Fruit fly (Drosophila melanogaster) whole organism, embryonic: Measurements from ENCODE around the gene lilli.

Source experiments
- Antp ChIP-seq: fragments of 200-800 bp; sonication (Bioruptor generic); optimal IDR thresholded peaks from 3 replicates; lab custom pipeline; 2016; ENCODE audit warnings: missing biosample characterization, missing genetic modification characterization
- Bteb2 ChIP-seq: fragments of 200-800 bp; sonication (Bioruptor generic); optimal IDR thresholded peaks from 2 replicates; lab custom pipeline; 2016; ENCODE audit warnings: missing biosample characterization, missing genetic modification characterization
- CG11504 ChIP-seq: fragments of 200-800 bp; sonication (Bioruptor generic); optimal IDR thresholded peaks from 3 replicates; lab custom pipeline; 2019; ENCODE audit warnings: missing biosample characterization, mild to moderate bottlenecking, missing genetic modification characterization, moderate library complexity
- CG11723 ChIP-seq: fragments of 200-800 bp; sonication (Bioruptor generic); optimal IDR thresholded peaks from 2 replicates; lab custom pipeline; 2017; ENCODE audit warnings: missing biosample characterization, mild to moderate bottlenecking, missing genetic modification characterization
- CG12155 ChIP-seq: fragments of 200-800 bp; sonication (Bioruptor generic); optimal IDR thresholded peaks from 3 replicates; lab custom pipeline; 2016; ENCODE audit warnings: missing biosample characterization, missing genetic modification characterization
- CG12219 ChIP-seq: fragments of 200-800 bp; sonication (Bioruptor generic); optimal IDR thresholded peaks from 3 replicates; lab custom pipeline; 2018; ENCODE audit warnings: missing biosample characterization, mild to moderate bottlenecking, missing genetic modification characterization
- CG12236 ChIP-seq: fragments of 200-800 bp; sonication (Bioruptor generic); optimal IDR thresholded peaks from 2 replicates; lab custom pipeline; 2016; ENCODE audit warnings: missing biosample characterization, missing genetic modification characterization
- CG14050 ChIP-seq: fragments of 200-800 bp; sonication (Bioruptor generic); IDR thresholded peaks from 3 replicates; pipeline ENCODE4 v1.3.6; 2022; ENCODE audit warnings: missing biosample characterization, missing genetic modification characterization
- CG14441 ChIP-seq: fragments of 200-800 bp; sonication (Bioruptor generic); IDR thresholded peaks from 2 replicates; pipeline ENCODE4 v1.3.6; 2022; ENCODE audit warnings: missing biosample characterization, missing genetic modification characterization
- CG15479 ChIP-seq: fragments of 200-800 bp; sonication (Bioruptor generic); optimal IDR thresholded peaks from 3 replicates; lab custom pipeline; 2019; ENCODE audit warnings: missing biosample characterization, mild to moderate bottlenecking, missing genetic modification characterization, moderate library complexity
- CG17385 ChIP-seq: fragments of 200-800 bp; sonication (Bioruptor generic); optimal IDR thresholded peaks from 3 replicates; lab custom pipeline; 2018; ENCODE audit warnings: missing biosample characterization, mild to moderate bottlenecking, missing genetic modification characterization
- CG18599 ChIP-seq: fragments of 200-800 bp; sonication (Bioruptor generic); optimal IDR thresholded peaks from 3 replicates; lab custom pipeline; 2017; ENCODE audit warnings: missing biosample characterization, missing genetic modification characterization, mild to moderate bottlenecking, moderate library complexity, missing genetic modification reagents
- CG2199 ChIP-seq: fragments of 200-800 bp; sonication (Bioruptor generic); IDR thresholded peaks from 3 replicates; pipeline ENCODE4 v1.3.6; 2022; ENCODE audit warnings: missing biosample characterization, missing genetic modification characterization
- CG30403 ChIP-seq: fragments of 200-800 bp; sonication (Bioruptor generic); optimal IDR thresholded peaks from 3 replicates; lab custom pipeline; 2016; ENCODE audit warnings: missing biosample characterization, missing genetic modification characterization
- CG31224 ChIP-seq: fragments of 200-800 bp; sonication (Bioruptor generic); IDR thresholded peaks from 2 replicates; pipeline ENCODE4 v1.3.6; 2022; ENCODE audit warnings: missing biosample characterization, missing genetic modification characterization
- CG3726 ChIP-seq: fragments of 200-800 bp; sonication (Bioruptor generic); IDR thresholded peaks from 3 replicates; pipeline ENCODE4, ENCODE4 v1.3.6; 2022; ENCODE audit warnings: missing biosample characterization, missing genetic modification characterization
- CG3838 ChIP-seq: fragments of 200-800 bp; sonication (Bioruptor generic); optimal IDR thresholded peaks from 3 replicates; lab custom pipeline; 2016; ENCODE audit warnings: missing biosample characterization, missing genetic modification characterization
- CG4424 ChIP-seq: fragments of 200-800 bp; sonication (Bioruptor generic); optimal IDR thresholded peaks from 3 replicates; lab custom pipeline; 2016; ENCODE audit warnings: missing biosample characterization, missing genetic modification characterization
- CG6254 ChIP-seq: fragments of 200-800 bp; sonication (Bioruptor generic); optimal IDR thresholded peaks from 3 replicates; lab custom pipeline; 2017; ENCODE audit warnings: mild to moderate bottlenecking, missing biosample characterization, missing genetic modification reagents, missing genetic modification characterization
- CG6813 ChIP-seq: fragments of 200-800 bp; sonication (Bioruptor generic); optimal IDR thresholded peaks from 2 replicates; lab custom pipeline; 2017; ENCODE audit warnings: missing biosample characterization, missing genetic modification characterization, mild to moderate bottlenecking, moderate library complexity, missing genetic modification reagents
- CG7745 ChIP-seq: fragments of 200-800 bp; sonication (Bioruptor generic); optimal IDR thresholded peaks from 2 replicates; lab custom pipeline; 2018; ENCODE audit warnings: missing biosample characterization, mild to moderate bottlenecking, missing genetic modification characterization, moderate library complexity
- CG8359 ChIP-seq: fragments of 200-800 bp; sonication (Bioruptor generic); optimal IDR thresholded peaks from 2 replicates; lab custom pipeline; 2017; ENCODE audit warnings: missing biosample characterization, mild to moderate bottlenecking, missing genetic modification characterization, borderline replicate concordance
- CG8388 ChIP-seq: fragments of 200-800 bp; sonication (Bioruptor generic); optimal IDR thresholded peaks from 2 replicates; lab custom pipeline; 2019; ENCODE audit warnings: missing biosample characterization, mild to moderate bottlenecking, missing genetic modification characterization, moderate library complexity
- CG8944 ChIP-seq: fragments of 200-800 bp; sonication (Bioruptor generic); optimal IDR thresholded peaks from 3 replicates; lab custom pipeline; 2016; ENCODE audit warnings: missing biosample characterization, missing genetic modification characterization
- CTCF ChIP-seq: fragments of 200-800 bp; sonication (Bioruptor generic); optimal IDR thresholded peaks from 2 replicates; lab custom pipeline; 2017; ENCODE audit warnings: missing biosample characterization, mild to moderate bottlenecking, missing genetic modification characterization, moderate library complexity
- Camta ChIP-seq: fragments of 200-800 bp; sonication (Bioruptor generic); optimal IDR thresholded peaks from 2 replicates; lab custom pipeline; 2016; ENCODE audit warnings: missing biosample characterization, missing genetic modification characterization
- Chrac-16 ChIP-seq: fragments of 200-800 bp; sonication (Bioruptor generic); optimal IDR thresholded peaks from 3 replicates; lab custom pipeline; 2016; ENCODE audit warnings: missing biosample characterization, missing genetic modification characterization
- CoRest ChIP-seq: fragments of 200-800 bp; sonication (Bioruptor generic); optimal IDR thresholded peaks from 3 replicates; lab custom pipeline; 2018; ENCODE audit warnings: missing biosample characterization, mild to moderate bottlenecking, missing genetic modification characterization, moderate library complexity
- Dbx ChIP-seq: fragments of 200-800 bp; sonication (Bioruptor generic); IDR thresholded peaks from 3 replicates; pipeline ENCODE4 v1.3.6; 2022; ENCODE audit warnings: missing biosample characterization, missing genetic modification characterization
- Dek ChIP-seq: fragments of 200-800 bp; sonication (Bioruptor generic); optimal IDR thresholded peaks from 3 replicates; lab custom pipeline; 2019; ENCODE audit warnings: missing biosample characterization, mild to moderate bottlenecking, missing genetic modification characterization, moderate library complexity
- Hr39 ChIP-seq: fragments of >200 bp; optimal IDR thresholded peaks from 2 replicates; lab custom pipeline; 2017
- Med ChIP-seq: fragments of 200-800 bp; sonication (Bioruptor generic); peaks from one replicate; lab custom pipeline; 2016; ENCODE audit warnings: missing biosample characterization, missing genetic modification characterization, mild to moderate bottlenecking, inconsistent platforms, moderate library complexity
- NFAT ChIP-seq: fragments of 200-800 bp; sonication (Bioruptor generic); IDR thresholded peaks from 2 replicates; pipeline ENCODE4 v1.3.6; 2022; ENCODE audit warnings: missing biosample characterization, missing genetic modification characterization
- Oaz ChIP-seq: fragments of 200-800 bp; sonication (Bioruptor generic); IDR thresholded peaks from 2 replicates; pipeline ENCODE4 v1.3.6; 2022; ENCODE audit warnings: missing biosample characterization, missing genetic modification characterization
- Ptx1 ChIP-seq: fragments of 200-800 bp; sonication (Bioruptor generic); IDR thresholded peaks from 2 replicates; pipeline ENCODE4 v1.3.6; 2022; ENCODE audit warnings: missing biosample characterization, missing genetic modification characterization
- Sry-β ChIP-seq: fragments of 200-800 bp; sonication (Bioruptor generic); optimal IDR thresholded peaks from 2 replicates; lab custom pipeline; 2018; ENCODE audit warnings: missing biosample characterization, mild to moderate bottlenecking, missing genetic modification characterization, moderate library complexity
- Sry-δ ChIP-seq: fragments of 200-800 bp; sonication (Bioruptor generic); optimal IDR thresholded peaks from 2 replicates; lab custom pipeline; 2016; ENCODE audit warnings: missing biosample characterization, missing genetic modification characterization
- az2 ChIP-seq: fragments of 200-800 bp; sonication (Bioruptor generic); optimal IDR thresholded peaks from 3 replicates; lab custom pipeline; 2016; ENCODE audit warnings: missing biosample characterization, missing genetic modification characterization
- bowl ChIP-seq: fragments of 200-800 bp; sonication (Bioruptor generic); IDR thresholded peaks from 2 replicates; pipeline ENCODE4 v1.3.6; 2022; ENCODE audit warnings: missing biosample characterization, missing genetic modification characterization
- cato ChIP-seq: fragments of 200-800 bp; sonication (Bioruptor generic); optimal IDR thresholded peaks from 2 replicates; lab custom pipeline; 2016; ENCODE audit warnings: missing biosample characterization, missing genetic modification characterization, borderline replicate concordance
- cg ChIP-seq: fragments of 200-800 bp; sonication (Bioruptor generic); optimal IDR thresholded peaks from 3 replicates; lab custom pipeline; 2019; ENCODE audit warnings: missing biosample characterization, mild to moderate bottlenecking, missing genetic modification characterization, moderate library complexity
- dpn ChIP-seq, 2 experiments: fragments of 200-800 bp; sonication (Bioruptor generic); optimal IDR thresholded peaks; 3 replicates each; lab custom pipeline; 2016; ENCODE audit warnings: missing biosample characterization in 2 of 2, missing genetic modification characterization in 2 of 2
- ewg ChIP-seq: fragments of 200-800 bp; sonication (Bioruptor generic); optimal IDR thresholded peaks from 3 replicates; lab custom pipeline; 2017; ENCODE audit warnings: mild to moderate bottlenecking, missing biosample characterization, missing genetic modification reagents, missing genetic modification characterization
- eyg ChIP-seq: fragments of 200-800 bp; sonication (Bioruptor generic); optimal IDR thresholded peaks from 3 replicates; lab custom pipeline; 2016; ENCODE audit warnings: missing biosample characterization, missing genetic modification characterization
- hth ChIP-seq: fragments of >200 bp; optimal IDR thresholded peaks from 2 replicates; lab custom pipeline; 2017; ENCODE audit warnings: inconsistent platforms
- lov ChIP-seq, 2 experiments: fragments of 200-800 bp in 1 of 2; fragments of >200 bp in 1 of 2; sonication (Bioruptor generic) in 1 of 2; IDR thresholded peaks in 1 of 2; optimal IDR thresholded peaks in 1 of 2; 2 replicates in 1 of 2; 3 replicates in 1 of 2; pipeline versions ENCODE4 v1.3.6 to Lab custom; 2017 to 2022; ENCODE audit warnings: missing biosample characterization in 1 of 2, missing genetic modification characterization in 1 of 2
- pita ChIP-seq: fragments of 200-800 bp; sonication (Bioruptor generic); optimal IDR thresholded peaks from 2 replicates; lab custom pipeline; 2017; ENCODE audit warnings: missing biosample characterization, mild to moderate bottlenecking, missing genetic modification characterization
- sc ChIP-seq, 3 experiments: fragments of >200 bp in 2 of 3; fragments of 200-800 bp in 1 of 3; sonication (Bioruptor generic) in 1 of 3; optimal IDR thresholded peaks; 2 replicates in 2 of 3; 3 replicates in 1 of 3; lab custom pipeline; 2017; ENCODE audit warnings: mild to moderate bottlenecking in 1 of 3, missing biosample characterization in 1 of 3, missing genetic modification characterization in 1 of 3, missing genetic modification reagents in 1 of 3
- slp2 ChIP-seq: fragments of 200-800 bp; sonication (Bioruptor generic); optimal IDR thresholded peaks from 2 replicates; lab custom pipeline; 2016; ENCODE audit warnings: missing biosample characterization, missing genetic modification characterization
- twi ChIP-seq: fragments of 200-800 bp; optimal IDR thresholded peaks from 2 replicates; lab custom pipeline; 2019; ENCODE audit warnings: missing biosample characterization, mild to moderate bottlenecking, missing genetic modification characterization, moderate library complexity
- wdn ChIP-seq: fragments of 200-800 bp; sonication (Bioruptor generic); IDR thresholded peaks from 2 replicates; pipeline ENCODE4 v1.3.6; 2022; ENCODE audit warnings: missing biosample characterization, missing genetic modification characterization

Gene lilli

DNA sequence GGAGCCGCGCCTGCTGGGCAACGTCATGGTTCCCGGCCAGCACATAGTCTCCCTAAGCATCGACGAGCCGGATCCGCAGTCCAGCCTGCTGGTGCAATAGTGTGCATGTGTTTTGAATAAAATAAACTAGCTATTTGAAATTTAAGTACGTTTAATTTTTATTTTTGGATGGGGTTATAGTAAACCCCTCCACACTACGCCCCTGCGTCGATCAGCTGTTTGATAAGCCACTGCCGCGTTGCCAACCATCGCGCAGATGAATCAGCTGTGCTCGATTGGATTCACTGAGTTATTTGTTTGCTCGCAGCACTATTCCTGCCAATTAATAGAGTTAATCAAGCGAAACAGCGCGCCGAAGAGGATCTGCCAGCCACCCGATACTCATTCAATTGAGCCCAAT lies 6.9 kb upstream of the lilli start, which contains the start of gene RabGGTb (continued):
- peak; percentile 33 for TF ChIP-seq CG8388 (GFP tag; lab: Kevin White, UChicago)
- peak; percentile 41 for TF ChIP-seq CG12219 (GFP tag; lab: Kevin White, UChicago)
- TF ChIP-seq lov (optimal IDR thresholded peaks at IDR 0.05; lab: Kevin White, UChicago): no peak
- 0 out of 3 replicates have a peak, but pooled peaks have one; percentile 25 for TF ChIP-seq lov (GFP tag; IDR thresholded peaks at IDR 0.05; lab: Robert Waterston, UW)
- TF ChIP-seq CG11723 (GFP tag; lab: Kevin White, UChicago): peak; percentile 24
- no peak for TF ChIP-seq CG6813 (GFP tag; lab: Kevin White, UChicago)
- TF ChIP-seq CG30403 (GFP tag; lab: Kevin White, UChicago): peak; percentile 58
- TF ChIP-seq Antp (GFP tag; lab: Kevin White, UChicago): peak; percentile 64
- peak; percentile 48; the same call in 2 of the 3 replicates for TF ChIP-seq CG14050 (GFP tag; lab: Robert Waterston, UW)
- TF ChIP-seq CG17385 (GFP tag; lab: Kevin White, UChicago): peak; percentile 54
- TF ChIP-seq pita: no peak
- peak; percentile 41 for TF ChIP-seq az2 (GFP tag; lab: Kevin White, UChicago)
- peak; percentile 55; the same call in 1 of the 2 replicates for TF ChIP-seq CG31224 (GFP tag; lab: Robert Waterston, UW)
- TF ChIP-seq CG3726 (GFP tag; lab: Robert Waterston, UW): 0 out of 3 replicates have a peak, but pooled peaks have one; percentile 36
- peak; percentile 80 for TF ChIP-seq NFAT (GFP tag; lab: Robert Waterston, UW)
- no peak for TF ChIP-seq Oaz (GFP tag; lab: Robert Waterston, UW)
- peak; percentile 46; the same call in 1 of the 2 replicates for TF ChIP-seq bowl (GFP tag; lab: Robert Waterston, UW)
- no peak for TF ChIP-seq Hr39
- TF ChIP-seq hth (lab: Kevin White, UChicago): no peak
- TF ChIP-seq Bteb2 (GFP tag; lab: Kevin White, UChicago): peak; percentile 45
- peak; percentile 29 for TF ChIP-seq slp2 (GFP tag; lab: Kevin White, UChicago)
- TF ChIP-seq ewg: peak; percentile 5
- TF ChIP-seq CoRest (tag; lab: Kevin White, UChicago): peak; percentile 48
- no peak for TF ChIP-seq CG15479 (GFP tag; lab: Kevin White, UChicago)
- peak; percentile 81 for TF ChIP-seq Dbx (GFP tag; lab: Robert Waterston, UW)
- TF ChIP-seq Dek (tag; lab: Kevin White, UChicago): peak; percentile 39
- no peak for TF ChIP-seq CG2199 (GFP tag; lab: Robert Waterston, UW)
- no peak for TF ChIP-seq CG8359 (GFP tag; lab: Kevin White, UChicago)
- TF ChIP-seq Camta (GFP tag; lab: Kevin White, UChicago): peak; percentile 33
- peak; percentile 47 for TF ChIP-seq Chrac-16 (GFP tag; lab: Kevin White, UChicago)
- no peak for TF ChIP-seq CG12236 (GFP tag; lab: Kevin White, UChicago)
- no peak for TF ChIP-seq CG6254 (GFP tag; lab: Kevin White, UChicago)
- peak; percentile 79 for TF ChIP-seq Ptx1
- no peak for TF ChIP-seq Sry-β (GFP tag; lab: Kevin White, UChicago)
- no peak for TF ChIP-seq twi (tag; lab: Kevin White, UChicago)
- peak; percentile 4 for TF ChIP-seq Sry-δ (GFP tag; lab: Kevin White, UChicago)
- TF ChIP-seq cg (GFP tag; lab: Kevin White, UChicago): no peak
- peak; percentile 79 for TF ChIP-seq CG14441 (GFP tag; lab: Robert Waterston, UW)
- TF ChIP-seq CG7745 (tag; lab: Kevin White, UChicago): no peak
- peak; percentile 46 to 54 for TF ChIP-seq dpn (GFP tag; optimal IDR thresholded peaks at IDR 0.05; lab: Kevin White, UChicago)
- TF ChIP-seq CG12155 (GFP tag; lab: Kevin White, UChicago): peak; percentile 40
- TF ChIP-seq CG4424 (GFP tag; lab: Kevin White, UChicago): peak; percentile 58
- TF ChIP-seq sc (optimal IDR thresholded peaks at IDR 0.05; lab: Kevin White, UChicago): no peak
- no peak for TF ChIP-seq sc (GFP tag; optimal IDR thresholded peaks at IDR 0.05; lab: Kevin White, UChicago)
- TF ChIP-seq CG11504: peak; percentile 47
- peak; percentile 65 for TF ChIP-seq wdn (GFP tag; lab: Robert Waterston, UW)
- TF ChIP-seq cato (GFP tag; lab: Kevin White, UChicago): no peak
- TF ChIP-seq CG3838: no peak
- peak; percentile 13 for TF ChIP-seq eyg (GFP tag; lab: Kevin White, UChicago)
- TF ChIP-seq CTCF (GFP tag; lab: Kevin White, UChicago): no peak
- TF ChIP-seq Med (GFP tag; lab: Kevin White, UChicago): peak; percentile 95
- peak; percentile 67 for TF ChIP-seq CG18599 (GFP tag; lab: Kevin White, UChicago)
- peak; percentile 43 for TF ChIP-seq CG8944 (GFP tag; lab: Kevin White, UChicago)
